Fruit fly (Drosophila melanogaster): ENCODE data around the gene JhI-21.

Gene JhI-21

DNA sequence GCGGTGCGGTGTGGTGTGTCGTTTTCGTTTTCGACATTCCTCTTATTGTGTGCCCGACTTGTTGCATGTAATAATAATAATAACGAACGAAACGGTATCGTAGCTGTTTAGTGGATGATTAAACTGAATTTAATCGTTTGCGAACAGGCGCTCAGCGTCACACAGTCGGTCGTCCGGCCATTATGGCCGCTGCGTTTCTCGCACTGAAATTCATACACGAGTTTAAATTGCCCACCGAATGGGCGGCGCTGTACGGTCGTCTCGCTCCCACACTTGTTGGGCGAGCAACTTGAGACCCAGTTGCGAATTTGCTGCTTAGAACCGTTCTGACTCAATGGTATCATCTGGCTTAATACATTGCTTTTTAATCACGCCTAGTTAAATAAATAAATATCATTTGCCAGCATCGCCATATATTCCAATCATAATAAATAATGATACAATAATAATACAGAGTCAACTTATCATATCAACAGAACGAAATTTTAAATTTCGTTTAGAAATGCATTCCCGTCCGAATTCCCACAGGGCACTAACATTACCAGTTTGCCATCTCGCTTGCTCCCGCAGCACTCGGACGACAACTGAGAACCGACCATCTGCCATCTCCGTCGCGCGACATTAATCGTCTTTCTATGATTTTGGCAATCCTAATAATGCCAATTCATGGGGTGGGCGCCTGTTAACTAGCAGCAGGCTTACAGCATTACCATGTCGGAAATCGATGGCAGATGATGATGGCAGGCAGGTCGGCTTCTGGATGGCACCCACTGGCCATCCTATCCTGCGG lies 44.8 kb downstream of the JhI-21 start (continued):
- TF ChIP-seq Sox102F (GFP tag; optimal IDR thresholded peaks at IDR 0.05) (peak; percentile 86), Hr39 (GFP tag; optimal IDR thresholded peaks at IDR 0.05) (peak; percentile 80), ss (GFP tag; optimal IDR thresholded peaks at IDR 0.05) (peak; percentile 88 to 94), pdm3 (GFP tag; optimal IDR thresholded peaks at IDR 0.05) (peak; percentile 89), CG8632 (GFP tag; optimal IDR thresholded peaks at IDR 0.05) (peak; percentile 92), Eip93F (GFP tag; optimal IDR thresholded peaks at IDR 0.05) (no peak), eg (GFP tag; IDR thresholded peaks at IDR 0.05) (no peak), CG32006 (GFP tag; optimal IDR thresholded peaks at IDR 0.05) (peak; percentile 93), CG16779 (tag; optimal IDR thresholded peaks at IDR 0.05) (peak; percentile 93), Gug (GFP tag; IDR thresholded peaks at IDR 0.05) (no peak), CG7368 (GFP tag; optimal IDR thresholded peaks at IDR 0.05) (peak; percentile 82), CG6163 (GFP tag; IDR thresholded peaks at IDR 0.05) (no peak), CG11902 (GFP tag; optimal IDR thresholded peaks at IDR 0.05) (peak; percentile 87), net (GFP tag; optimal IDR thresholded peaks at IDR 0.05) (peak; percentile 83), fd85E (GFP tag; optimal IDR thresholded peaks at IDR 0.05) (peak; percentile 42), Ets21C (GFP tag; optimal IDR thresholded peaks at IDR 0.05) (peak; percentile 71), CG10631 (GFP tag; optimal IDR thresholded peaks at IDR 0.05) (peak; percentile 91), CG34406 (GFP tag; optimal IDR thresholded peaks at IDR 0.05) (peak; percentile 91), CG11762 (GFP tag; optimal IDR thresholded peaks at IDR 0.05; ENCODE audit: insufficient read depth) (peak; percentile 87), acj6 (GFP tag; optimal IDR thresholded peaks at IDR 0.05) (peak; percentile 90)

DNA sequence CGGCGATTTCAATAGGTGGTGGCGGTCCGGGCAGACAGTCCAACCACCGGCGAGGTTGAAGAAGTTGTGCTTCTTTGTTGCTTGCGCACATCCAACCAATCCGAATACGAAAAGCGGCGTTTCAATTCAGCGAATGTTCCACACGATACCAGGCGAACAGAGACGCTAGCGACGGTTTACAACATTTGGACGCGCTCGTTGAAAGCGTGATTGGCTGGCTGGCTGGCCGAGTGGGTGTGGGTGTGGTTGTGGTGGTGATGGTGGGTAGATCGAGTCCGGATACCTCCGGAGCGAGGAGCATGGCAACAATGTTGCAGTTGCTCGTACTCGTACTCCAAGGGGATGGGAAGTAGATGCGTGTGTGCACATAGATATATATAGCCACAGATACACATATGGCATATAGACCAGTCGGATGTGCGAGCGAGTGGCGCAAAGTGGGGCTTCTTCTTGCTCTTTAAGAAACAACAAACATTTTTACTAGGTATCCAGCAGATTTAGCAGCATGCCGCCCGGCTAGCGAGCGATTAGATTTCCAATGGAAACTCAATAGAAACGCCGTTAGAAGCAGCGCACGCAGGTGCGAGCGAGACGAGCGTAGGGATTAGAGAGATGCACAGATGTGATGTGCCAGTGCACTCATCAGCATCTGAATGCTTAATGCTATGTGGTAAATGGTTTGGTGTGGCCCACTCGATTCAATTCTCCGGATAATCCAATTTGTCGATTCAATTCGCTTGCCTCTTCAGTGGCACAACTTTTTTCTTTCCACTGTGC lies 45.6 kb downstream of the JhI-21 start:
- no peak for TF ChIP-seq Met (GFP tag; optimal IDR thresholded peaks at IDR 0.05)
- no peak for TF ChIP-seq net (GFP tag; optimal IDR thresholded peaks at IDR 0.05)
- no peak for TF ChIP-seq pdm3 (GFP tag; optimal IDR thresholded peaks at IDR 0.05)
- no peak for TF ChIP-seq CG3032 (tag; optimal IDR thresholded peaks at IDR 0.05)
- TF ChIP-seq Sox15 (GFP tag; optimal IDR thresholded peaks at IDR 0.05), result no peak
- no peak for TF ChIP-seq CG34406 (GFP tag; optimal IDR thresholded peaks at IDR 0.05)
- no peak for TF ChIP-seq Hr38 (GFP tag; optimal IDR thresholded peaks at IDR 0.05)
- no peak for TF ChIP-seq eg (GFP tag; IDR thresholded peaks at IDR 0.05)
- no peak for TF ChIP-seq Smox (GFP tag; optimal IDR thresholded peaks at IDR 0.05)
- TF ChIP-seq svp (GFP tag), result peak; percentile 91
- no peak for TF ChIP-seq fd85E (GFP tag; optimal IDR thresholded peaks at IDR 0.05)
- no peak for TF ChIP-seq CG11294 (GFP tag; IDR thresholded peaks at IDR 0.05)
- no peak for TF ChIP-seq Blimp-1 (GFP tag; optimal IDR thresholded peaks at IDR 0.05)
- TF ChIP-seq Ets21C (GFP tag; optimal IDR thresholded peaks at IDR 0.05), result no peak
- peak; percentile 21 to 56 for TF ChIP-seq ss (GFP tag; optimal IDR thresholded peaks at IDR 0.05)
- no peak for TF ChIP-seq CG32006 (GFP tag; optimal IDR thresholded peaks at IDR 0.05)
- no peak for TF ChIP-seq cyc (GFP tag; optimal IDR thresholded peaks at IDR 0.05)
- no peak for TF ChIP-seq CG6792 (GFP tag; optimal IDR thresholded peaks at IDR 0.05)
- no peak for TF ChIP-seq CG6808 (GFP tag; optimal IDR thresholded peaks at IDR 0.05)
- no peak for TF ChIP-seq esn (GFP tag; optimal IDR thresholded peaks at IDR 0.05)
- peak; percentile 56 for TF ChIP-seq Sox14 (GFP tag; optimal IDR thresholded peaks at IDR 0.05)
- no peak for TF ChIP-seq OdsH (GFP tag; optimal IDR thresholded peaks at IDR 0.05)
- TF ChIP-seq CG31627 (GFP tag; optimal IDR thresholded peaks at IDR 0.05), result no peak
- peak; percentile 16 for TF ChIP-seq CG16779 (tag; optimal IDR thresholded peaks at IDR 0.05)
- no peak for TF ChIP-seq Ets96B (tag; optimal IDR thresholded peaks at IDR 0.05)
- TF ChIP-seq CG15336 (GFP tag; IDR thresholded peaks at IDR 0.05), result no peak
- no peak for TF ChIP-seq CG8632 (GFP tag; optimal IDR thresholded peaks at IDR 0.05)
- TF ChIP-seq achi (GFP tag; optimal IDR thresholded peaks at IDR 0.05), result no peak
- peak; percentile 88 for TF ChIP-seq CG1621 (tag; optimal IDR thresholded peaks at IDR 0.05)
- no peak for TF ChIP-seq Sox102F (GFP tag; optimal IDR thresholded peaks at IDR 0.05)
- peak; percentile 33 for TF ChIP-seq CG3919 (GFP tag; optimal IDR thresholded peaks at IDR 0.05)
- TF ChIP-seq CG6276 (GFP tag; optimal IDR thresholded peaks at IDR 0.05), result peak; percentile 17
- TF ChIP-seq CG4318 (GFP tag; optimal IDR thresholded peaks at IDR 0.05), result no peak
- no peak for TF ChIP-seq CG8119 (GFP tag; IDR thresholded peaks at IDR 0.05)
- TF ChIP-seq Hr39 (GFP tag; optimal IDR thresholded peaks at IDR 0.05), result no peak
- peak; percentile 31 for TF ChIP-seq CG9139 (GFP tag; optimal IDR thresholded peaks at IDR 0.05)
- no peak for TF ChIP-seq Hr4 (GFP tag; optimal IDR thresholded peaks at IDR 0.05)
- TF ChIP-seq CG6163 (GFP tag; IDR thresholded peaks at IDR 0.05), result no peak
- TF ChIP-seq dac (GFP tag; optimal IDR thresholded peaks at IDR 0.05), result no peak
